Worm (Caenorhabditis elegans): ENCODE data around the gene T28H11.7.

The T28H11.7 gene

ce11 chrIV:5002448-5002847 is 14.5 kb downstream of the T28H11.7 start, which contains the start of gene pes-1:
Gene pes-1 (plus strand): TSS chrIV:5002748.
- TF ChIP-seq lsy-12 (tag; optimal IDR thresholded peaks at IDR 0.05) (no peak), tbx-2 (tag; optimal IDR thresholded peaks at IDR 0.05) (no peak), nhr-12 (tag; optimal IDR thresholded peaks at IDR 0.05) (no peak), nhr-76 (tag; optimal IDR thresholded peaks at IDR 0.05) (no peak), zag-1 (tag; optimal IDR thresholded peaks at IDR 0.05) (no peak)

- TF ChIP-seq nhr-67 (tag; optimal IDR thresholded peaks at IDR 0.05) (no peak), ceh-28 (tag; optimal IDR thresholded peaks at IDR 0.05) (no peak), nhr-25 (tag; optimal IDR thresholded peaks at IDR 0.05) (no peak), hmg-11 (tag; optimal IDR thresholded peaks at IDR 0.05) (no peak), lsy-12 (tag; optimal IDR thresholded peaks at IDR 0.05) (no peak)
These were observed 20.0 kb downstream of the T28H11.7 start for ce11 chrIV:4996956-4997355.

- TF ChIP-seq sea-2 (GFP tag; optimal IDR thresholded peaks at IDR 0.05), result no peak
- no peak for TF ChIP-seq mml-1 (tag; optimal IDR thresholded peaks at IDR 0.05)
- TF ChIP-seq zag-1 (tag; optimal IDR thresholded peaks at IDR 0.05), result no peak
- TF ChIP-seq nhr-67 (tag; optimal IDR thresholded peaks at IDR 0.05), result no peak
- no peak for TF ChIP-seq elt-3 (tag; optimal IDR thresholded peaks at IDR 0.05)
- TF ChIP-seq nhr-76 (tag; optimal IDR thresholded peaks at IDR 0.05), result no peak
- TF ChIP-seq nhr-28 (tag; optimal IDR thresholded peaks at IDR 0.05), result no peak
- no peak for TF ChIP-seq tbx-2 (tag; optimal IDR thresholded peaks at IDR 0.05)
- no peak for TF ChIP-seq hmg-11 (tag; optimal IDR thresholded peaks at IDR 0.05)
- TF ChIP-seq nhr-23 (tag; optimal IDR thresholded peaks at IDR 0.05), result no peak
- no peak for TF ChIP-seq nhr-77 (tag; optimal IDR thresholded peaks at IDR 0.05)
- no peak for TF ChIP-seq aly-2 (tag; optimal IDR thresholded peaks at IDR 0.05)
- TF ChIP-seq skn-1 (tag; optimal IDR thresholded peaks at IDR 0.05), result no peak
- TF ChIP-seq fkh-2 (tag; optimal IDR thresholded peaks at IDR 0.05), result no peak
- no peak for TF ChIP-seq eor-1 (tag; optimal IDR thresholded peaks at IDR 0.05)
- no peak for TF ChIP-seq lin-15B (tag; optimal IDR thresholded peaks at IDR 0.05)
- no peak for TF ChIP-seq ama-1 (optimal IDR thresholded peaks at IDR 0.05)
These were observed 21.1 kb downstream of the T28H11.7 start, which contains the start of gene ssq-2 for ce11 chrIV:4995842-4996241. Gene ssq-2 (plus strand): TSS chrIV:4996142.

- TF ChIP-seq ceh-9 (tag; optimal IDR thresholded peaks at IDR 0.05), result no peak
- no peak for TF ChIP-seq nhr-12 (tag; optimal IDR thresholded peaks at IDR 0.05)
- TF ChIP-seq R02D3.7 (tag; optimal IDR thresholded peaks at IDR 0.05), result no peak
- TF ChIP-seq nhr-67 (tag; optimal IDR thresholded peaks at IDR 0.05), result no peak
- no peak for TF ChIP-seq mml-1 (tag; optimal IDR thresholded peaks at IDR 0.05)
- TF ChIP-seq pha-4 (tag; optimal IDR thresholded peaks at IDR 0.05), result no peak
These were observed 23.8 kb downstream of the T28H11.7 start for ce11 chrIV:4993128-4993527.

- no peak for TF ChIP-seq pqm-1 (tag; optimal IDR thresholded peaks at IDR 0.05)
These were observed 24.9 kb downstream of the T28H11.7 start, which contains the start of gene str-162 for ce11 chrIV:4992089-4992488. Gene str-162 (plus strand): TSS chrIV:4992389.

DNA sequence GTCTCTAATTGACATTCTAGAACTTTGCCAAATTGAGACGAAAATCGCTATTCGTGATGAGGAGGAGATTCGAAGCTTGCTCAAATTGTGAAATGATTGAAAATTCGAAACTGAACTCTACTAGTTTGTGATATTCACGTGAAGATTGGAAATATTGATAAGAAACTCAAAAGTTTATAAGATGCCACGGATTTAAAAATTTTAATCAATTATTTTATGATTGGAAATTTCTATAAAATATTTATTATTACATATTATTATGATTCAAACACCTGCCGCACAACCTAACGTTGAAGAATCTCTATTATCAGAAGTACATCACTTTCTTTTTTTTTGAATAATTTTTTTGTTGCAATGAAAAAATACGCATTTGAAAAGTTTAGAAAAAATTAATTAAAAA is 28.4 kb downstream of the T28H11.7 start, which contains the start of gene E03H12.7:
TSS of gene E03H12.7 (minus strand) at position 101 of the 400 bp plus-strand sequence.
- TF ChIP-seq unc-62 (GFP tag; optimal IDR thresholded peaks at IDR 0.05) (no peak), tbx-2 (tag; optimal IDR thresholded peaks at IDR 0.05) (no peak), jun-1 (tag; optimal IDR thresholded peaks at IDR 0.05) (no peak), hmg-11 (tag; optimal IDR thresholded peaks at IDR 0.05) (no peak), fkh-10 (GFP tag; optimal IDR thresholded peaks at IDR 0.05) (no peak), egl-5 (tag; optimal IDR thresholded peaks at IDR 0.05) (no peak), ceh-28 (tag; optimal IDR thresholded peaks at IDR 0.05) (no peak), nhr-77 (tag; optimal IDR thresholded peaks at IDR 0.05) (no peak), nhr-76 (tag; optimal IDR thresholded peaks at IDR 0.05) (no peak), nhr-237 (tag; optimal IDR thresholded peaks at IDR 0.05) (no peak), nhr-25 (tag; optimal IDR thresholded peaks at IDR 0.05) (no peak), snpc-4 (tag; optimal IDR thresholded peaks at IDR 0.05) (no peak), unc-39 (tag; optimal IDR thresholded peaks at IDR 0.05) (no peak)
